Worm (Caenorhabditis elegans) whole organism, L4 larva: ENCODE results near the gene usp-4.

ENCODE experiments used
- F26F4.8 ChIP-seq: fragments of 200-800 bp; sonication (Bioruptor generic); conservative IDR thresholded peaks from 2 replicates; pipeline ENCODE4 v1.3.6; 2022; ENCODE audit warnings: missing genetic modification characterization, missing compliant biosample characterization
- nhr-11 ChIP-seq: fragments of 150-350 bp; optimal IDR thresholded peaks from 2 replicates; lab custom pipeline; 2014; ENCODE audit warnings: missing biosample characterization, missing genetic modification characterization
- nhr-28 ChIP-seq: fragments of 150-350 bp; optimal IDR thresholded peaks from 2 replicates; lab custom pipeline; 2014; ENCODE audit warnings: missing biosample characterization, missing genetic modification characterization
- skn-1 ChIP-seq: fragments of 150-350 bp; optimal IDR thresholded peaks from 2 replicates; lab custom pipeline; 2014; ENCODE audit warnings: missing biosample characterization, missing genetic modification characterization

- TF ChIP-seq skn-1 (tag; lab: Kevin White, UChicago), result no peak
- no peak for TF ChIP-seq nhr-28 (tag; lab: Kevin White, UChicago)
- no peak for TF ChIP-seq nhr-11
- TF ChIP-seq F26F4.8 (GFP tag; lab: Robert Waterston, UW), result no peak
These were observed 8.6 kb upstream of the usp-4 start, which contains the start of gene lin-45 for ce11 chrIV:6748491-6748890.
